Fruit fly (Drosophila melanogaster) whole organism, embryonic: ENCODE measurements around the gene CG6688.

Experiments
- Ada2b ChIP-seq: fragments of 200-800 bp; sonication (Bioruptor generic); IDR thresholded peaks from 2 replicates; pipeline ENCODE4 v1.3.6; 2022; ENCODE audit warnings: missing biosample characterization, missing genetic modification characterization
- BtbVII ChIP-seq: fragments of 200-800 bp; sonication (Bioruptor generic); optimal IDR thresholded peaks from 3 replicates; lab custom pipeline; 2017; ENCODE audit warnings: missing biosample characterization, mild to moderate bottlenecking, missing genetic modification characterization
- CG1024 ChIP-seq: fragments of 200-800 bp; sonication (Bioruptor generic); IDR thresholded peaks from 2 replicates; pipeline ENCODE4 v1.3.6; 2022; ENCODE audit warnings: missing biosample characterization, missing genetic modification characterization
- CG10565 ChIP-seq: fragments of 200-800 bp; sonication (Bioruptor generic); optimal IDR thresholded peaks from 3 replicates; lab custom pipeline; 2016; ENCODE audit warnings: missing biosample characterization, mild to moderate bottlenecking, missing genetic modification characterization
- CG11695 ChIP-seq: fragments of 200-800 bp; sonication (Bioruptor generic); IDR thresholded peaks from 3 replicates; pipeline ENCODE4 v1.3.6; 2022; ENCODE audit warnings: missing biosample characterization, missing genetic modification characterization
- CG12769 ChIP-seq: fragments of 200-800 bp; sonication (Bioruptor generic); optimal IDR thresholded peaks from 2 replicates; lab custom pipeline; 2019; ENCODE audit warnings: missing biosample characterization, mild to moderate bottlenecking, missing genetic modification characterization, moderate library complexity
- CG14667 ChIP-seq: fragments of 200-800 bp; sonication (Bioruptor generic); IDR thresholded peaks from 2 replicates; pipeline ENCODE4 v1.3.6; 2022; ENCODE audit warnings: missing biosample characterization, missing genetic modification characterization
- CG15011 ChIP-seq: fragments of 200-800 bp; sonication (Bioruptor generic); optimal IDR thresholded peaks from 3 replicates; lab custom pipeline; 2018; ENCODE audit warnings: missing biosample characterization, mild to moderate bottlenecking, missing genetic modification characterization
- CG1792 ChIP-seq: fragments of 200-800 bp; sonication (Bioruptor generic); optimal IDR thresholded peaks from 2 replicates; lab custom pipeline; 2016; ENCODE audit warnings: missing biosample characterization, missing genetic modification characterization
- CG18011 ChIP-seq: fragments of 200-800 bp; sonication (Bioruptor generic); optimal IDR thresholded peaks from 2 replicates; lab custom pipeline; 2017; ENCODE audit warnings: missing biosample characterization, missing genetic modification characterization, mild to moderate bottlenecking, moderate library complexity, missing genotype
- CG1832 ChIP-seq: fragments of 200-800 bp; sonication (Bioruptor generic); optimal IDR thresholded peaks from 2 replicates; lab custom pipeline; 2017; ENCODE audit warnings: missing biosample characterization, mild to moderate bottlenecking, missing genetic modification characterization, inconsistent platforms
- CG30020 ChIP-seq: fragments of 200-800 bp; optimal IDR thresholded peaks from 2 replicates; lab custom pipeline; 2019; ENCODE audit warnings: missing biosample characterization, mild to moderate bottlenecking, missing genetic modification characterization, moderate library complexity
- CG3407 ChIP-seq: fragments of 200-800 bp; sonication (Bioruptor generic); optimal IDR thresholded peaks from 2 replicates; lab custom pipeline; 2018; ENCODE audit warnings: missing biosample characterization, mild to moderate bottlenecking, missing genetic modification characterization
- CG9817 ChIP-seq: fragments of 200-800 bp; sonication (Bioruptor generic); optimal IDR thresholded peaks from 2 replicates; lab custom pipeline; 2018; ENCODE audit warnings: missing biosample characterization, mild to moderate bottlenecking, missing genetic modification characterization, moderate library complexity
- CkIIα-i1 ChIP-seq: fragments of 200-800 bp; sonication (Bioruptor generic); IDR thresholded peaks from 2 replicates; pipeline ENCODE4 v1.3.6; 2022; ENCODE audit warnings: missing biosample characterization, missing genetic modification characterization
- D19A ChIP-seq: fragments of 200-800 bp; optimal IDR thresholded peaks from 3 replicates; lab custom pipeline; 2019; ENCODE audit warnings: missing biosample characterization, mild to moderate bottlenecking, missing genetic modification characterization, moderate library complexity
- D19B ChIP-seq: fragments of 200-800 bp; sonication (Bioruptor generic); optimal IDR thresholded peaks from 2 replicates; lab custom pipeline; 2017; ENCODE audit warnings: missing biosample characterization, mild to moderate bottlenecking, missing genetic modification characterization
- Dip3 ChIP-seq: fragments of 200-800 bp; sonication (Bioruptor generic); optimal IDR thresholded peaks from 3 replicates; lab custom pipeline; 2016; ENCODE audit warnings: missing biosample characterization, missing genetic modification characterization
- Doc3 ChIP-seq: fragments of 200-800 bp; sonication (Bioruptor generic); IDR thresholded peaks from 3 replicates; pipeline ENCODE4 v1.3.6; 2022; ENCODE audit warnings: missing biosample characterization, missing genetic modification characterization; ENCODE audit not compliant: partially characterized antibody
- GATAe ChIP-seq: fragments of 200-800 bp; sonication (Bioruptor generic); conservative IDR thresholded peaks from 2 replicates; pipeline ENCODE4 v1.3.6; 2022; ENCODE audit warnings: missing biosample characterization, missing genetic modification characterization
- H15 ChIP-seq: fragments of 200-800 bp; sonication (Bioruptor generic); IDR thresholded peaks from 3 replicates; pipeline ENCODE4 v1.3.6; 2022; ENCODE audit warnings: missing biosample characterization, missing genetic modification characterization
- HLH4C ChIP-seq: fragments of 200-800 bp; sonication (Bioruptor generic); IDR thresholded peaks from 3 replicates; pipeline ENCODE4 v1.3.6; 2022; ENCODE audit warnings: missing biosample characterization, missing genetic modification characterization; ENCODE audit not compliant: partially characterized antibody
- Hr51 ChIP-seq, 2 experiments: fragments of 200-800 bp; sonication (Bioruptor generic); optimal IDR thresholded peaks; 2 replicates in 1 of 2; 3 replicates in 1 of 2; lab custom pipeline; 2016 to 2018; ENCODE audit warnings: missing biosample characterization in 2 of 2, missing genetic modification characterization in 2 of 2, mild to moderate bottlenecking in 1 of 2, moderate library complexity in 1 of 2
- Jarid2 ChIP-seq: fragments of 200-800 bp; sonication (Bioruptor generic); optimal IDR thresholded peaks from 3 replicates; lab custom pipeline; 2017; ENCODE audit warnings: mild to moderate bottlenecking, missing biosample characterization, missing genetic modification reagents, missing genetic modification characterization
- MBD-R2 ChIP-seq: fragments of 200-800 bp; sonication (Bioruptor generic); IDR thresholded peaks from 2 replicates; pipeline ENCODE4 v1.3.6; 2022; ENCODE audit warnings: missing biosample characterization, missing genetic modification characterization
- MESR4 ChIP-seq: fragments of 200-800 bp; sonication (Bioruptor generic); optimal IDR thresholded peaks from 2 replicates; lab custom pipeline; 2018; ENCODE audit warnings: missing biosample characterization, mild to moderate bottlenecking, missing genetic modification characterization, moderate library complexity
- Meics ChIP-seq: fragments of 200-800 bp; sonication (Bioruptor generic); optimal IDR thresholded peaks from 2 replicates; lab custom pipeline; 2017; ENCODE audit warnings: missing biosample characterization, mild to moderate bottlenecking, missing genetic modification characterization
- TFAM ChIP-seq: fragments of 200-800 bp; sonication (Bioruptor generic); optimal IDR thresholded peaks from 2 replicates; lab custom pipeline; 2017; ENCODE audit warnings: missing biosample characterization, missing genetic modification characterization, inconsistent platforms
- bowl ChIP-seq: fragments of 200-800 bp; sonication (Bioruptor generic); IDR thresholded peaks from 2 replicates; pipeline ENCODE4 v1.3.6; 2022; ENCODE audit warnings: missing biosample characterization, missing genetic modification characterization
- cato ChIP-seq: fragments of 200-800 bp; sonication (Bioruptor generic); optimal IDR thresholded peaks from 2 replicates; lab custom pipeline; 2016; ENCODE audit warnings: missing biosample characterization, missing genetic modification characterization, borderline replicate concordance
- da ChIP-seq: fragments of 200-800 bp; sonication (Bioruptor generic); optimal IDR thresholded peaks from 2 replicates; lab custom pipeline; 2016; ENCODE audit warnings: missing biosample characterization, missing genetic modification characterization
- dati ChIP-seq: fragments of 200-800 bp; sonication (Bioruptor generic); IDR thresholded peaks from 2 replicates; pipeline ENCODE4 v1.3.6; 2022; ENCODE audit warnings: missing biosample characterization, missing genetic modification characterization
- dmrt11E ChIP-seq: fragments of 200-800 bp; sonication (Bioruptor generic); optimal IDR thresholded peaks from 3 replicates; lab custom pipeline; 2018; ENCODE audit warnings: missing biosample characterization, mild to moderate bottlenecking, missing genetic modification characterization, moderate library complexity
- ewg ChIP-seq: fragments of 200-800 bp; sonication (Bioruptor generic); optimal IDR thresholded peaks from 3 replicates; lab custom pipeline; 2017; ENCODE audit warnings: mild to moderate bottlenecking, missing biosample characterization, missing genetic modification reagents, missing genetic modification characterization
- grn ChIP-seq: fragments of 200-800 bp; sonication (Bioruptor generic); optimal IDR thresholded peaks from 3 replicates; lab custom pipeline; 2017; ENCODE audit warnings: missing biosample characterization, missing genetic modification characterization
- ham ChIP-seq: fragments of 200-800 bp; sonication (Bioruptor generic); IDR thresholded peaks from 2 replicates; pipeline ENCODE4 v1.3.6; 2022; ENCODE audit warnings: missing biosample characterization, missing genetic modification characterization
- jing ChIP-seq: fragments of 200-800 bp; sonication (Bioruptor generic); optimal IDR thresholded peaks from 2 replicates; lab custom pipeline; 2018; ENCODE audit warnings: missing biosample characterization, mild to moderate bottlenecking, missing genetic modification characterization
- kni ChIP-seq: fragments of 200-800 bp; sonication (Bioruptor generic); optimal IDR thresholded peaks from 3 replicates; lab custom pipeline; 2017; ENCODE audit warnings: mild to moderate bottlenecking, missing biosample characterization, missing genetic modification reagents, missing genetic modification characterization
- lmd ChIP-seq: fragments of 200-800 bp; sonication (Bioruptor generic); IDR thresholded peaks from 2 replicates; pipeline ENCODE4 v1.3.6; 2022; ENCODE audit warnings: missing biosample characterization, missing genetic modification characterization
- pb ChIP-seq: fragments of 200-800 bp; sonication (Bioruptor generic); optimal IDR thresholded peaks from 3 replicates; lab custom pipeline; 2016; ENCODE audit warnings: missing biosample characterization, missing genetic modification characterization
- phol ChIP-seq: fragments of 200-800 bp; sonication (Bioruptor generic); optimal IDR thresholded peaks from 3 replicates; lab custom pipeline; 2018; ENCODE audit warnings: missing biosample characterization, mild to moderate bottlenecking, missing genetic modification characterization, moderate library complexity
- pita ChIP-seq: fragments of 200-800 bp; sonication (Bioruptor generic); optimal IDR thresholded peaks from 2 replicates; lab custom pipeline; 2017; ENCODE audit warnings: missing biosample characterization, mild to moderate bottlenecking, missing genetic modification characterization
- sd ChIP-seq: fragments of 200-800 bp; sonication (Bioruptor generic); optimal IDR thresholded peaks from 3 replicates; lab custom pipeline; 2018; ENCODE audit warnings: missing biosample characterization, mild to moderate bottlenecking, missing genetic modification characterization, moderate library complexity
- sens-2 ChIP-seq: fragments of 200-800 bp; sonication (Bioruptor generic); IDR thresholded peaks from 2 replicates; pipeline ENCODE4 v1.3.6; 2022; ENCODE audit warnings: missing biosample characterization, missing genetic modification characterization
- ssp ChIP-seq: fragments of 200-800 bp; sonication (Bioruptor generic); IDR thresholded peaks from 2 replicates; pipeline ENCODE4 v1.3.6; 2022; ENCODE audit warnings: missing biosample characterization, missing genetic modification characterization
- trem ChIP-seq: fragments of 200-800 bp; optimal IDR thresholded peaks from 3 replicates; lab custom pipeline; 2019; ENCODE audit warnings: missing biosample characterization, mild to moderate bottlenecking, missing genetic modification characterization, moderate library complexity
- twi ChIP-seq: fragments of 200-800 bp; optimal IDR thresholded peaks from 2 replicates; lab custom pipeline; 2019; ENCODE audit warnings: missing biosample characterization, mild to moderate bottlenecking, missing genetic modification characterization, moderate library complexity
- unpg ChIP-seq: fragments of 200-800 bp; sonication (Bioruptor generic); optimal IDR thresholded peaks from 3 replicates; lab custom pipeline; 2018; ENCODE audit warnings: missing biosample characterization, mild to moderate bottlenecking, missing genetic modification characterization, moderate library complexity
- vvl ChIP-seq: fragments of 200-800 bp; sonication (Bioruptor generic); IDR thresholded peaks from 2 replicates; pipeline ENCODE4 v1.3.6; 2022; ENCODE audit warnings: missing biosample characterization, missing genetic modification characterization
- zfh1 ChIP-seq: fragments of 200-800 bp; sonication (Bioruptor generic); IDR thresholded peaks from 3 replicates; pipeline ENCODE4 v1.3.6; 2022; ENCODE audit warnings: missing biosample characterization, missing genetic modification characterization

CG6688 gene

DNA sequence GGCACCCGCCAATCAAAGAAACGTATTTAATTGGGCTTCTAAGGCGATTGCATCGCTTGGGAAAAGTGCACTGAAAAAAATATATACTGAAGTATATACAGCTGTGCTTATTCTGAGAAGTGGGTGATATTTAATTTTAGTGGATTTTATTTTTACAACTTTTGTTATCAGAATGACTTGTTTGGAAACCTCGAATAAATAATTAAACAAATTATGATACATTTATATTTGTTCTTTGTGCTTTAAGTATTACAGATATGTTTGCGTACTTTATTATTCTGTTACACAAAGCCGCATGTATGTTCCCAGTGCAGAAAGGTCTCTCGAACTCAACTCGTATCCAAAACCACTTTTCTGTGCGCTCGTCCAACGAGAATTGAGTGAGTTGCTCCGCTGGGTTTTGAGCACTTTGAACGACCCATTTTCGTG, 36.5 kb downstream of the CG6688 start (continued):
- peak; percentile 6; the same call in 1 of the 2 replicates for TF ChIP-seq sens-2 (GFP tag; lab: Robert Waterston, UW)
- no peak for TF ChIP-seq MBD-R2 (GFP tag; lab: Robert Waterston, UW)
- no peak for TF ChIP-seq CkIIα-i1 (GFP tag; lab: Robert Waterston, UW)
- no peak for TF ChIP-seq bowl (GFP tag; lab: Robert Waterston, UW)
- TF ChIP-seq sd (tag; lab: Kevin White, UChicago), result peak; percentile 42
- peak; percentile 78; the same call in 2 of the 3 replicates for TF ChIP-seq CG11695 (GFP tag; lab: Robert Waterston, UW)
- peak; percentile 43; the same call in 1 of the 2 replicates for TF ChIP-seq CG14667 (GFP tag; lab: Robert Waterston, UW)
- TF ChIP-seq trem (tag; lab: Kevin White, UChicago), result peak; percentile 69
- peak; percentile 68 for TF ChIP-seq grn (GFP tag; lab: Kevin White, UChicago)
- TF ChIP-seq CG9817 (tag; lab: Kevin White, UChicago), result peak; percentile 63
- no peak for TF ChIP-seq MESR4 (GFP tag; lab: Kevin White, UChicago)
- TF ChIP-seq BtbVII (GFP tag; lab: Kevin White, UChicago), result peak; percentile 16
- peak; percentile 32; the same call in 1 of the 2 replicates for TF ChIP-seq CG1024 (GFP tag; lab: Robert Waterston, UW)
- peak; percentile 79 for TF ChIP-seq vvl (GFP tag; lab: Robert Waterston, UW)
- TF ChIP-seq zfh1, result no peak
- TF ChIP-seq TFAM (GFP tag; lab: Kevin White, UChicago), result no peak
- TF ChIP-seq kni (GFP tag; lab: Kevin White, UChicago), result peak; percentile 46
- peak; percentile 41; the same call in 1 of the 2 replicates for TF ChIP-seq dati
- TF ChIP-seq twi (tag; lab: Kevin White, UChicago), result peak; percentile 24
- TF ChIP-seq CG10565 (GFP tag; lab: Kevin White, UChicago), result no peak
- TF ChIP-seq pita (GFP tag; lab: Kevin White, UChicago), result no peak
- peak; percentile 16 for TF ChIP-seq CG1792 (GFP tag; lab: Kevin White, UChicago)
- TF ChIP-seq CG12769 (tag; lab: Kevin White, UChicago), result no peak
- peak; percentile 20 for TF ChIP-seq jing
- no peak for TF ChIP-seq da
- no peak for TF ChIP-seq CG1832 (GFP tag; lab: Kevin White, UChicago)
- no peak for TF ChIP-seq HLH4C (GFP tag; lab: Robert Waterston, UW)
- TF ChIP-seq CG30020, result peak; percentile 43
- peak; percentile 51; the same call in 1 of the 3 replicates for TF ChIP-seq H15
- TF ChIP-seq Jarid2 (GFP tag; lab: Kevin White, UChicago), result peak; percentile 3
- TF ChIP-seq lmd, result peak; percentile 91
- TF ChIP-seq ssp (GFP tag; lab: Robert Waterston, UW), result peak; percentile 53; the same call in 1 of the 2 replicates
- TF ChIP-seq cato (GFP tag; lab: Kevin White, UChicago), result peak; percentile 52
- no peak for TF ChIP-seq ham (GFP tag; lab: Robert Waterston, UW)
- TF ChIP-seq D19A (tag; lab: Kevin White, UChicago), result peak; percentile 70
- no peak for TF ChIP-seq Doc3 (GFP tag; lab: Robert Waterston, UW)
- TF ChIP-seq unpg (GFP tag; lab: Kevin White, UChicago), result peak; percentile 88
- TF ChIP-seq CG3407, result peak; percentile 31
- peak; percentile 87 for TF ChIP-seq phol (tag; lab: Kevin White, UChicago)
- no peak for TF ChIP-seq pb
- TF ChIP-seq GATAe (GFP tag; lab: Robert Waterston, UW), result no peak
- no peak for TF ChIP-seq Dip3 (GFP tag; lab: Kevin White, UChicago)
- TF ChIP-seq CG15011 (GFP tag; lab: Kevin White, UChicago), result peak; percentile 40
- peak; percentile 55 for TF ChIP-seq ewg
- TF ChIP-seq CG18011, result no peak
- peak; percentile 72 for TF ChIP-seq Meics (GFP tag; lab: Kevin White, UChicago)
- peak; percentile 34 for TF ChIP-seq D19B (GFP tag; lab: Kevin White, UChicago)
- peak; percentile 59 for TF ChIP-seq Ada2b (GFP tag; lab: Robert Waterston, UW)
- peak; percentile 25 to 87 for TF ChIP-seq Hr51 (GFP tag; optimal IDR thresholded peaks at IDR 0.05; lab: Kevin White, UChicago)
- TF ChIP-seq dmrt11E (tag; lab: Kevin White, UChicago), result peak; percentile 3
